Fruit fly (Drosophila melanogaster): ENCODE measurements around the gene aspr.
"Not testable (repeated sequence)": the region's sequence is repeated elsewhere in the genome, so short reads cannot be mapped to it uniquely, and the experiment has no call there.

Gene aspr

dm6 chrX:20159679-20160140 lies 11.8 kb downstream of the aspr start, which contains the start of gene Rab35:
TSS of gene Rab35 (minus strand) at chrX:20159872.
- TF ChIP-seq Dll (optimal IDR thresholded peaks at IDR 0.05): no peak
- no peak for TF ChIP-seq pan (optimal IDR thresholded peaks at IDR 0.05)
- no peak for TF ChIP-seq CG8478 (optimal IDR thresholded peaks at IDR 0.05)
- TF ChIP-seq EcR (GFP tag; optimal IDR thresholded peaks at IDR 0.05): no peak
- TF ChIP-seq psq (optimal IDR thresholded peaks at IDR 0.05): no peak
- TF ChIP-seq usp (GFP tag; optimal IDR thresholded peaks at IDR 0.05): no peak

dm6 chrX:20162586-20162985 lies 14.7 kb downstream of the aspr start:
- TF ChIP-seq pan (optimal IDR thresholded peaks at IDR 0.05) (no peak), CG8478 (optimal IDR thresholded peaks at IDR 0.05) (no peak), usp (GFP tag; optimal IDR thresholded peaks at IDR 0.05) (no peak), psq (optimal IDR thresholded peaks at IDR 0.05) (no peak), Dll (optimal IDR thresholded peaks at IDR 0.05) (no peak), EcR (GFP tag; optimal IDR thresholded peaks at IDR 0.05) (no peak)

dm6 chrX:20165773-20166412 lies 18.0 kb downstream of the aspr start, which contains the start of gene Phf7:
TSS of gene Phf7 (minus strand) at chrX:20165830.
- TF ChIP-seq usp (GFP tag; optimal IDR thresholded peaks at IDR 0.05): no peak
- no peak for TF ChIP-seq CG8478 (optimal IDR thresholded peaks at IDR 0.05)
- TF ChIP-seq EcR (GFP tag; optimal IDR thresholded peaks at IDR 0.05): no peak
- no peak for TF ChIP-seq pan (optimal IDR thresholded peaks at IDR 0.05)
- no peak for TF ChIP-seq psq (optimal IDR thresholded peaks at IDR 0.05)
- TF ChIP-seq Dll (optimal IDR thresholded peaks at IDR 0.05): no peak

- TF ChIP-seq psq (optimal IDR thresholded peaks at IDR 0.05): no peak
- no peak for TF ChIP-seq EcR (GFP tag; optimal IDR thresholded peaks at IDR 0.05)
- no peak for TF ChIP-seq CG8478 (optimal IDR thresholded peaks at IDR 0.05)
- no peak for TF ChIP-seq pan (optimal IDR thresholded peaks at IDR 0.05)
- TF ChIP-seq Dll (optimal IDR thresholded peaks at IDR 0.05): no peak
Measured at dm6 chrX:20166484-20167038, 18.6 kb downstream of the aspr start, which contains the start of gene CG9577. TSS of gene CG9577 (plus strand) at chrX:20166673.

dm6 chrX:20169898-20170297 lies 22.0 kb downstream of the aspr start, which contains the start of the genes CG9581 and CG9578:
TSS of gene CG9581 (minus strand) at chrX:20169981.
TSS of gene CG9578 (plus strand) at chrX:20170222.
- TF ChIP-seq Dll (optimal IDR thresholded peaks at IDR 0.05) (no peak), CG8478 (optimal IDR thresholded peaks at IDR 0.05) (no peak), EcR (GFP tag; optimal IDR thresholded peaks at IDR 0.05) (no peak), pan (optimal IDR thresholded peaks at IDR 0.05) (no peak), psq (optimal IDR thresholded peaks at IDR 0.05) (no peak), usp (GFP tag; optimal IDR thresholded peaks at IDR 0.05) (no peak)

dm6 chrX:20173464-20173995 lies 25.6 kb downstream of the aspr start, which contains the start of gene AnxB10:
TSS of gene AnxB10 (minus strand) at chrX:20173514.
- TF ChIP-seq Dll (optimal IDR thresholded peaks at IDR 0.05): no peak
- no peak for TF ChIP-seq EcR (GFP tag; optimal IDR thresholded peaks at IDR 0.05)
- no peak for TF ChIP-seq psq (optimal IDR thresholded peaks at IDR 0.05)
- no peak for TF ChIP-seq CG8478 (optimal IDR thresholded peaks at IDR 0.05)

- not testable (repeated sequence) for TF ChIP-seq usp (GFP tag; optimal IDR thresholded peaks at IDR 0.05); EcR (GFP tag; optimal IDR thresholded peaks at IDR 0.05); pan (optimal IDR thresholded peaks at IDR 0.05)
Measured at dm6 chrX:20178538-20178937, 30.6 kb downstream of the aspr start, which contains the start of gene Sdic1. TSS of gene Sdic1 (minus strand) at chrX:20178638.

- TF ChIP-seq usp (GFP tag; optimal IDR thresholded peaks at IDR 0.05); pan (optimal IDR thresholded peaks at IDR 0.05); EcR (GFP tag; optimal IDR thresholded peaks at IDR 0.05): not testable (repeated sequence)
Measured at dm6 chrX:20186387-20186786, 38.5 kb downstream of the aspr start, which contains the start of gene Sdic2. TSS of gene Sdic2 (minus strand) at chrX:20186487.

- TF ChIP-seq psq (optimal IDR thresholded peaks at IDR 0.05); usp (GFP tag; optimal IDR thresholded peaks at IDR 0.05); CG8478 (optimal IDR thresholded peaks at IDR 0.05): not testable (repeated sequence)
Measured at dm6 chrX:20194127-20194526, 46.2 kb downstream of the aspr start, which contains the start of gene Sdic3. TSS of gene Sdic3 (minus strand) at chrX:20194227.

- not testable (repeated sequence) for TF ChIP-seq EcR (GFP tag; optimal IDR thresholded peaks at IDR 0.05); Dll (optimal IDR thresholded peaks at IDR 0.05); pan (optimal IDR thresholded peaks at IDR 0.05)
Measured at dm6 chrX:20201833-20202232, 53.9 kb downstream of the aspr start, which contains the start of gene SdicA. TSS of gene SdicA (minus strand) at chrX:20201933.

Data from whole organism.